Worm (Caenorhabditis elegans): ENCODE results near the gene srb-3.

DNA sequence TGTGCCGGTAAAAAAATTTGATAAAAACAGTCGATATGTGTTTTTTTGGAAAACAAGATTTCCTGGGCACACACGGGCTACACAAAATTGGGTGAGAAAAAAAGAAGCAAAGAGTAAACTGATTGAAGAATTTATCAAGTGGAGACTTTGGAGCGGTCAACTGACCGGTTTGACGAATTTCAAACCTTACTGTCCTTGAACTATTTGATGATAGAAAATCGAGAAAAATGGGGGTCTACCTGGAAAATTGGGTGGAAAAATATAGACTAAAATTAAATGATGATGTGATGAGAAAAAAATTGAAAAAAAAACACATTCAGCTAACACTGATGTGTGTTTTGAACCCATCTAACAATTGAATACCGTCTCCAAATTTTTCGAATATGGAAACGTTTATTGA, 44.2 kb upstream of the srb-3 start, which contains the start of gene C34F11.8:
- no peak for TF ChIP-seq pag-3 (tag; optimal IDR thresholded peaks at IDR 0.05; ENCODE audit: borderline replicate concordance)
- TF ChIP-seq ceh-31 (tag; optimal IDR thresholded peaks at IDR 0.05): no peak
- no peak for TF ChIP-seq ztf-16 (tag; optimal IDR thresholded peaks at IDR 0.05)
- TF ChIP-seq che-1 (tag; optimal IDR thresholded peaks at IDR 0.05): no peak
- TF ChIP-seq zip-5 (tag; optimal IDR thresholded peaks at IDR 0.05): no peak
- TF ChIP-seq hlh-8 (tag; optimal IDR thresholded peaks at IDR 0.05): no peak

All from whole organism, late embryonic.